Worm (Caenorhabditis elegans): Measurements from ENCODE around the gene T27E7.3.
A peak's percentile ranks its signal among the peaks of the same experiment; 100 is the strongest.
"Not testable (repeated sequence)": the region's sequence is repeated elsewhere in the genome, so short reads cannot be mapped to it uniquely, and the experiment has no call there.

T27E7.3 gene

DNA sequence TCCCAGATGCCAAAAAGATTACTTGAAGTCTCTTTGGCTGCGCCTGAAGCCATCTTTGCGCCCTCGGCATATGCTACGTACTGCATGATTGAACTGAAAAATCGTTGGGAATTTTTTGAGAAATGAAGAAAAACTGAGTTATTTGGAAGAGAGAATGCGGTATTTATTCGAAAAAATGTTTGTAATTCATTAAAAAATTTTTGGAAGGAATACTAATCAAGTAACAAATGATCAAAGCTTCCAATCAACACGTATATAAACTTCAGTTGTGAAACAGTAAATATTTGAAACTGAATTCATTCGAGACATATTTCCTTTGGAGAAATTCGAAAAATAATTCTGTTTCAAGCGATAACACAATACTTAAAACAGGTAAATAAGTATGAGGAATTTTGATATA lies 13.7 kb downstream of the T27E7.3 start, which contains the start of gene pals-29:
TSS of gene pals-29 (minus strand) at position 101 of the 400 bp plus-strand sequence.
- TF ChIP-seq ets-4 (tag; optimal IDR thresholded peaks at IDR 0.05), result no peak

- TF ChIP-seq nfya-1 (tag; optimal IDR thresholded peaks at IDR 0.05), result peak; percentile 93
- TF ChIP-seq ets-4 (tag; optimal IDR thresholded peaks at IDR 0.05), result no peak
- TF ChIP-seq ceh-18 (tag; optimal IDR thresholded peaks at IDR 0.05), result no peak
- TF ChIP-seq dmd-4 (tag; optimal IDR thresholded peaks at IDR 0.05; ENCODE audit: borderline replicate concordance), result no peak
- TF ChIP-seq ahr-1 (tag; optimal IDR thresholded peaks at IDR 0.05), result no peak
- no peak for TF ChIP-seq ceh-48 (tag; optimal IDR thresholded peaks at IDR 0.05)
- TF ChIP-seq sox-2 (GFP tag; IDR thresholded peaks at IDR 0.05), result no peak
- TF ChIP-seq Y22D7AL.16 (tag; optimal IDR thresholded peaks at IDR 0.05), result no peak
Observed at ce11 chrIV:14547292-14547691, 18.5 kb downstream of the T27E7.3 start.

DNA sequence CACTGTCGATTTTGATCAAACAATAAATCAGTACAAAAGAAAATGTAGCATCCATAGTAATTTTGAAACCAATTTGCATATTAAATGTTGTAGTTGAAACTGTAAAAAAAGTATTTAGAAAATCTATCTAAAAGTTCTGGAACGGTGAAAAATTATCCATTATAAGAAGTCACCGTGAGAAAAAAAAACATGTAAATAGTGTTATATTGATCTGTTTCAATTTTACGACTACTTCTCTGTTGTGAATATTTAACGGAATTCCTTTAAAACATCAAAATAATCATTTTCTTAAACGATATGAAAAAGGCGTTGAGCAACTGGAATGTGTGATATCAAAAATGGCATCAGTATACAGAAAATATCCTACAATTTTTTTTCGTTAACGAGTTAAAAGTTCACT lies 20.5 kb downstream of the T27E7.3 start, which contains the start of gene T27E7.9:
TSS of gene T27E7.9 (minus strand) at position 101 of the 400 bp plus-strand sequence.
- TF ChIP-seq pqm-1 (tag; optimal IDR thresholded peaks at IDR 0.05) (no peak), elt-2 (tag; optimal IDR thresholded peaks at IDR 0.05) (no peak), hlh-30 (tag; optimal IDR thresholded peaks at IDR 0.05; ENCODE audit: insufficient read depth) (no peak), ceh-19 (GFP tag; optimal IDR thresholded peaks at IDR 0.05) (no peak), fkh-6 (tag; optimal IDR thresholded peaks at IDR 0.05) (no peak)

DNA sequence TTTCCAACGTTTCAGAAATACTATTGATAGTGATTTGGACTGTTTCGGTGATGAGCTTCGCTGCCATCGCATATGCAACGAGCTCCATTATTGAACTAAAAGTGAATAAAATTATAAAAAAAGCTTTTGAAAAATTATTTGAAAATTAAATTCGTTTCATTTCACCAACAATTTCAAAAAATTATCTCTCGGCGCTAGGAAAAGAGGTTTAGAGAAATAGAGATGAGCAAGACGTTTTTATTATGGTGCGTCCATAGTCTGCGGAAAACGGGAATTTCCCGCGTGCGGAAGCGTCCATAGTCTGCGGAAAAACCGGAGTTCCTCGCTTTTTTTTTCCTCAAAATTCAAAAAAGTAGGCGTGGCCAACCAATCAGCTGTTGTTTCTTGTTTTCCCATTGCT lies 23.1 kb downstream of the T27E7.3 start, which contains the start of gene pals-30:
TSS of gene pals-30 (minus strand) at position 101 of the 400 bp plus-strand sequence.
- TF ChIP-seq sdc-2 (tag; optimal IDR thresholded peaks at IDR 0.05); mec-3 (tag; optimal IDR thresholded peaks at IDR 0.05; ENCODE audit: borderline replicate concordance); nfya-1 (tag; optimal IDR thresholded peaks at IDR 0.05): not testable (repeated sequence)

DNA sequence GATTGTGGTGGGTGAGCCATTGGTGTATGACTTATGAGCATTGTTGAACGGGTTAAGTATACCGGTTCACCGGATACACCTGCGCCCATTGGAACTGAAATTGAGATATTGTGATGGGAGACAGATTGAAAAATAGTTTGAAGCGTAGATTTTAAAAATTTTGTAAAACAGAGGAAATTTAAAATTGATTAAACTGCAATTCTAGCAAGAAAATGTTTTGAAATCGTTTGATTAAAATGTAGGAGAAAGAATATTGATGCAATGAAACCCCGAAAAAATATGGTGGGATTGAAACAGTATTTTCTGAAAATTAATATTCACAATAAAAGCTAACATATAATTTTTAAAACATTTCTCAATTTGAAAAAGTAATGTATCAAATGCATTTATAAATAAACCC lies 26.0 kb downstream of the T27E7.3 start, which contains the start of gene Y57G11B.6:
TSS of gene Y57G11B.6 (minus strand) at position 101 of the 400 bp plus-strand sequence.
- no peak for TF ChIP-seq elt-2 (tag; optimal IDR thresholded peaks at IDR 0.05)
- no peak for TF ChIP-seq Y22D7AL.16 (tag; optimal IDR thresholded peaks at IDR 0.05)
- no peak for TF ChIP-seq ztf-16 (tag; optimal IDR thresholded peaks at IDR 0.05)
- TF ChIP-seq hlh-13 (GFP tag; optimal IDR thresholded peaks at IDR 0.05), result no peak
- no peak for TF ChIP-seq sdc-2 (tag; optimal IDR thresholded peaks at IDR 0.05)
- no peak for TF ChIP-seq pha-2 (tag; optimal IDR thresholded peaks at IDR 0.05)
- TF ChIP-seq hlh-15 (tag; optimal IDR thresholded peaks at IDR 0.05), result no peak
- TF ChIP-seq K09A11.1 (tag; optimal IDR thresholded peaks at IDR 0.05; ENCODE audit: insufficient read depth), result no peak

DNA sequence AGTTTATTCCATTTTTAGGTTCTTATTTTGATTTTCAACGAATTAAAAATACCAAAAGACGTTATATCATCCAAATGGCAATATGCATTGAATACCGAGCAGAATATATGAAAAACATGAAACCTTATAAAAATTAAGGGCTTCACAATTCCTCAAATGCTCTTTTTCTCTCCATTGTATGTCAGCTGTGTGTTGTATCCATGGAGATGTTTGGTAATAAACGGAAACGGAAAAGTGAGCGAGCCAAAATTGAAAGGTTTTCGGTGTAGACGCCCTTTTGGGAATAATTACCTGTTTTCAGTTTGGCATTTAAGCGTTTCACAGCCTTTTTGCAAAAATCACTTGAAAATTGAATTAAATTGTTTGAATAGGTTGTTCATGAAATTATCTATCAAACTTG lies 28.8 kb downstream of the T27E7.3 start:
- TF ChIP-seq lim-6 (tag; optimal IDR thresholded peaks at IDR 0.05) (no peak), F13H6.1 (tag; optimal IDR thresholded peaks at IDR 0.05) (no peak), eyg-1 (tag; optimal IDR thresholded peaks at IDR 0.05) (no peak), rnt-1 (tag; optimal IDR thresholded peaks at IDR 0.05) (no peak), elt-4 (tag; optimal IDR thresholded peaks at IDR 0.05) (no peak), syd-9 (tag; optimal IDR thresholded peaks at IDR 0.05) (no peak), elt-2 (tag; optimal IDR thresholded peaks at IDR 0.05) (no peak)

- TF ChIP-seq elt-2 (tag; optimal IDR thresholded peaks at IDR 0.05), result peak; percentile 1
- TF ChIP-seq ceh-18 (tag; optimal IDR thresholded peaks at IDR 0.05), result no peak
- no peak for TF ChIP-seq npax-4 (tag; optimal IDR thresholded peaks at IDR 0.05)
- TF ChIP-seq ets-4 (tag; optimal IDR thresholded peaks at IDR 0.05), result no peak
Observed at ce11 chrIV:14559267-14559666, 30.4 kb downstream of the T27E7.3 start.

DNA sequence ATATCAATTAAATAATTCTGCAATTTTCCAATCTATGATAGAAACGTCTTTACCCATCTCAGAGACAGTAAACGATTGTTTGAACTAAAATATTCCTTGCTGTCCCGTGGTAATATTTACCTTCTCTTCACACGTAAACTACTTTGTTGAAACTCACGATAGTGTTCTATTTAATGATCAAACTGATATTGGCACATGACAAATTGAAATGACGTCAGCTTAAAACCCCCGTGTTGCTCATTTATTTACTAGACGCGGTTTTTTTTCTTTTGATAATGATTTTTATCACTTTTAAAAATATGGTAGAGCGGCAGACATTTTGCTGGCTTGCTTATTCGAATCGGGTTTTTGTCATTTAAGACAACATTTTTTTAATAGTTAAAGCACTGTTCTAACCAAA lies 32.9 kb downstream of the T27E7.3 start:
- TF ChIP-seq madf-2 (tag; optimal IDR thresholded peaks at IDR 0.05), result no peak
- TF ChIP-seq tbx-7 (tag; optimal IDR thresholded peaks at IDR 0.05), result no peak
- no peak for TF ChIP-seq pag-3 (tag; optimal IDR thresholded peaks at IDR 0.05; ENCODE audit: borderline replicate concordance)
- no peak for TF ChIP-seq npax-4 (tag; optimal IDR thresholded peaks at IDR 0.05)

Data from whole organism, late embryonic.